Worm (Caenorhabditis elegans) whole organism, L4/young adult: ENCODE results near the gene Y43F8B.25.

ENCODE experiments used
- W03F9.2 ChIP-seq: fragments of 150-350 bp; optimal IDR thresholded peaks from 2 replicates; lab custom pipeline; 2014; ENCODE audit warnings: missing biosample characterization, missing genetic modification characterization
- dao-5 ChIP-seq: sonication (generic microtip); optimal IDR thresholded peaks from 2 replicates; lab custom pipeline; 2016; ENCODE audit warnings: missing genotype, missing genetic modification characterization, moderate library complexity, missing compliant biosample characterization
- him-1 ChIP-seq: sonication (generic microtip); optimal IDR thresholded peaks from 2 replicates; lab custom pipeline; 2016; ENCODE audit warnings: missing genotype, missing genetic modification reagents, missing genetic modification characterization, missing compliant biosample characterization

- TF ChIP-seq him-1 (tag; lab: Kevin White, UChicago) (no peak), W03F9.2 (no peak), dao-5 (tag; lab: Kevin White, UChicago) (no peak)
Measured at ce11 chrV:19485261-19485660, 22.5 kb downstream of the Y43F8B.25 start, which contains the start of gene Y43F8B.28.
